Fruit fly (Drosophila melanogaster) whole organism, embryonic: Measurements from ENCODE around the gene klu.

Experiments
- CG10147 ChIP-seq: fragments of 200-800 bp; sonication (Bioruptor generic); optimal IDR thresholded peaks from 2 replicates; lab custom pipeline; 2019; ENCODE audit warnings: missing biosample characterization, mild to moderate bottlenecking, missing genetic modification characterization, moderate library complexity
- CG10267 ChIP-seq: fragments of 200-800 bp; sonication (Bioruptor generic); optimal IDR thresholded peaks from 2 replicates; lab custom pipeline; 2018; ENCODE audit warnings: missing biosample characterization, mild to moderate bottlenecking, missing genetic modification characterization, moderate library complexity
- CG10431 ChIP-seq: fragments of 200-800 bp; sonication (Bioruptor generic); optimal IDR thresholded peaks from 3 replicates; lab custom pipeline; 2018; ENCODE audit warnings: missing biosample characterization, mild to moderate bottlenecking, missing genetic modification characterization
- CG10565 ChIP-seq: fragments of 200-800 bp; sonication (Bioruptor generic); optimal IDR thresholded peaks from 3 replicates; lab custom pipeline; 2016; ENCODE audit warnings: missing biosample characterization, mild to moderate bottlenecking, missing genetic modification characterization
- CG10979 ChIP-seq: fragments of 200-800 bp; sonication (Bioruptor generic); optimal IDR thresholded peaks from 2 replicates; lab custom pipeline; 2018; ENCODE audit warnings: missing biosample characterization, mild to moderate bottlenecking, missing genetic modification characterization, moderate library complexity
- CG11560 ChIP-seq: fragments of 200-800 bp; sonication (Bioruptor generic); IDR thresholded peaks from 3 replicates; pipeline ENCODE4 v1.3.6; 2022; ENCODE audit warnings: missing biosample characterization, missing genetic modification characterization
- CG13624 ChIP-seq: fragments of 200-800 bp; sonication (Bioruptor generic); optimal IDR thresholded peaks from 2 replicates; lab custom pipeline; 2016; ENCODE audit warnings: missing biosample characterization, missing genetic modification characterization
- CG15011 ChIP-seq: fragments of 200-800 bp; sonication (Bioruptor generic); optimal IDR thresholded peaks from 3 replicates; lab custom pipeline; 2018; ENCODE audit warnings: missing biosample characterization, mild to moderate bottlenecking, missing genetic modification characterization
- CG1529 ChIP-seq: fragments of 200-800 bp; sonication (Bioruptor generic); optimal IDR thresholded peaks from 3 replicates; lab custom pipeline; 2018; ENCODE audit warnings: missing biosample characterization, missing genetic modification characterization
- CG15479 ChIP-seq: fragments of 200-800 bp; sonication (Bioruptor generic); optimal IDR thresholded peaks from 3 replicates; lab custom pipeline; 2019; ENCODE audit warnings: missing biosample characterization, mild to moderate bottlenecking, missing genetic modification characterization, moderate library complexity
- CG15696 ChIP-seq: fragments of 200-800 bp; sonication (Bioruptor generic); optimal IDR thresholded peaks from 2 replicates; lab custom pipeline; 2019; ENCODE audit warnings: missing biosample characterization, mild to moderate bottlenecking, missing genetic modification characterization, moderate library complexity
- CG1647 ChIP-seq: fragments of 200-800 bp; sonication (Bioruptor generic); optimal IDR thresholded peaks from 3 replicates; lab custom pipeline; 2016; ENCODE audit warnings: missing biosample characterization, missing genetic modification characterization
- CG16815 ChIP-seq: fragments of 200-800 bp; sonication (Bioruptor generic); optimal IDR thresholded peaks from 3 replicates; lab custom pipeline; 2017; ENCODE audit warnings: missing biosample characterization, mild to moderate bottlenecking, missing genetic modification characterization
- CG18476 ChIP-seq: fragments of 200-800 bp; sonication (Bioruptor generic); optimal IDR thresholded peaks from 2 replicates; lab custom pipeline; 2016; ENCODE audit warnings: missing biosample characterization, mild to moderate bottlenecking, missing genetic modification characterization
- CG18619 ChIP-seq: fragments of 200-800 bp; sonication (Bioruptor generic); optimal IDR thresholded peaks from 3 replicates; lab custom pipeline; 2017; ENCODE audit warnings: missing biosample characterization, mild to moderate bottlenecking, missing genetic modification characterization
- CG2678 ChIP-seq: fragments of 200-800 bp; sonication (Bioruptor generic); optimal IDR thresholded peaks from 3 replicates; lab custom pipeline; 2019; ENCODE audit warnings: missing biosample characterization, mild to moderate bottlenecking, missing genetic modification characterization, moderate library complexity
- CG2875 ChIP-seq: fragments of 200-800 bp; sonication (Bioruptor generic); optimal IDR thresholded peaks from 2 replicates; lab custom pipeline; 2017; ENCODE audit warnings: missing biosample characterization, mild to moderate bottlenecking, missing genetic modification characterization, missing genetic modification reagents
- CG33557 ChIP-seq: fragments of 200-800 bp; sonication (Bioruptor generic); optimal IDR thresholded peaks from 2 replicates; lab custom pipeline; 2019; ENCODE audit warnings: missing biosample characterization, mild to moderate bottlenecking, missing genetic modification characterization, moderate library complexity
- CG4360 ChIP-seq: fragments of 200-800 bp; sonication (Bioruptor generic); IDR thresholded peaks from 2 replicates; pipeline ENCODE4 v1.3.6; 2022; ENCODE audit warnings: missing biosample characterization, missing genetic modification characterization
- CG4404 ChIP-seq: fragments of 200-800 bp; sonication (Bioruptor generic); IDR thresholded peaks from 2 replicates; pipeline ENCODE4 v1.3.6; 2022; ENCODE audit warnings: missing biosample characterization, missing genetic modification characterization
- CG6689 ChIP-seq: fragments of 200-800 bp; sonication (Bioruptor generic); IDR thresholded peaks from 2 replicates; pipeline ENCODE4 v1.3.6; 2022; ENCODE audit warnings: missing biosample characterization, missing genetic modification characterization
- CG6765 ChIP-seq: fragments of 200-800 bp; sonication (Bioruptor generic); optimal IDR thresholded peaks from 3 replicates; lab custom pipeline; 2017; ENCODE audit warnings: missing biosample characterization, mild to moderate bottlenecking, missing genetic modification characterization
- CG7786 ChIP-seq: fragments of 200-800 bp; sonication (Bioruptor generic); optimal IDR thresholded peaks from 2 replicates; lab custom pipeline; 2016; ENCODE audit warnings: missing biosample characterization, missing genetic modification characterization
- CG9215 ChIP-seq: fragments of 200-800 bp; sonication (Bioruptor generic); IDR thresholded peaks from 2 replicates; pipeline ENCODE4 v1.3.6; 2022; ENCODE audit warnings: missing biosample characterization, missing genetic modification characterization
- CG9932 ChIP-seq: fragments of 200-800 bp; sonication (Bioruptor generic); IDR thresholded peaks from 2 replicates; pipeline ENCODE4 v1.3.6; 2022; ENCODE audit warnings: missing biosample characterization, missing genetic modification characterization
- CHES-1-like ChIP-seq: fragments of 200-800 bp; sonication (Bioruptor generic); optimal IDR thresholded peaks from 2 replicates; lab custom pipeline; 2016; ENCODE audit warnings: missing biosample characterization, missing genetic modification characterization
- Ets97D ChIP-seq: fragments of 200-800 bp; sonication (Bioruptor generic); optimal IDR thresholded peaks from 3 replicates; lab custom pipeline; 2016; ENCODE audit warnings: missing biosample characterization, missing genetic modification characterization
- Fer1 ChIP-seq: fragments of 200-800 bp; sonication (Bioruptor generic); optimal IDR thresholded peaks from 2 replicates; lab custom pipeline; 2017; ENCODE audit warnings: missing biosample characterization, mild to moderate bottlenecking, missing genetic modification characterization
- Hr3 ChIP-seq: fragments of 200-800 bp; sonication (Bioruptor generic); optimal IDR thresholded peaks from 3 replicates; lab custom pipeline; 2016; ENCODE audit warnings: missing biosample characterization, missing genetic modification characterization
- Nf-YC ChIP-seq: fragments of 200-800 bp; optimal IDR thresholded peaks from 3 replicates; lab custom pipeline; 2019; ENCODE audit warnings: missing biosample characterization, mild to moderate bottlenecking, missing genetic modification characterization, moderate library complexity
- Poxn ChIP-seq: fragments of 200-800 bp; sonication (Bioruptor generic); IDR thresholded peaks from 2 replicates; pipeline ENCODE4 v1.3.6; 2022; ENCODE audit warnings: missing biosample characterization, missing genetic modification characterization
- Ssrp ChIP-seq: fragments of 200-800 bp; sonication (Bioruptor generic); optimal IDR thresholded peaks from 2 replicates; lab custom pipeline; 2018; ENCODE audit warnings: missing biosample characterization, mild to moderate bottlenecking, missing genetic modification characterization, moderate library complexity
- Taf1 ChIP-seq: fragments of 200-800 bp; sonication (Bioruptor generic); IDR thresholded peaks from 2 replicates; pipeline ENCODE4 v1.3.6; 2022; ENCODE audit warnings: missing biosample characterization, missing genetic modification characterization
- ac ChIP-seq: fragments of 200-800 bp; sonication (Bioruptor generic); optimal IDR thresholded peaks from 3 replicates; lab custom pipeline; 2017; ENCODE audit warnings: missing biosample characterization, mild to moderate bottlenecking, missing genetic modification characterization
- croc ChIP-seq: fragments of 200-800 bp; sonication (Bioruptor generic); conservative IDR thresholded peaks from 3 replicates; pipeline ENCODE4 v1.3.6; 2022; ENCODE audit warnings: missing biosample characterization, missing genetic modification characterization
- gsb-n ChIP-seq: fragments of 200-800 bp; sonication (Bioruptor generic); optimal IDR thresholded peaks from 3 replicates; lab custom pipeline; 2018; ENCODE audit warnings: missing biosample characterization, mild to moderate bottlenecking, missing genetic modification characterization
- hkb ChIP-seq, 2 experiments: fragments of 200-800 bp in 1 of 2; fragments of >200 bp in 1 of 2; sonication (Bioruptor generic) in 1 of 2; IDR thresholded peaks in 1 of 2; optimal IDR thresholded peaks in 1 of 2; 2 replicates each; pipeline versions ENCODE4 v1.3.6 to Lab custom; 2017 to 2022; ENCODE audit warnings: missing biosample characterization in 1 of 2, missing genetic modification characterization in 1 of 2
- hth ChIP-seq: fragments of >200 bp; optimal IDR thresholded peaks from 2 replicates; lab custom pipeline; 2017; ENCODE audit warnings: inconsistent platforms
- kah ChIP-seq: fragments of 200-800 bp; sonication (Bioruptor generic); optimal IDR thresholded peaks from 2 replicates; lab custom pipeline; 2018; ENCODE audit warnings: missing biosample characterization, mild to moderate bottlenecking, missing genetic modification characterization
- maf-S ChIP-seq: fragments of 200-800 bp; sonication (Bioruptor generic); optimal IDR thresholded peaks from 2 replicates; lab custom pipeline; 2016; ENCODE audit warnings: missing biosample characterization, missing genetic modification characterization
- mam ChIP-seq: fragments of 200-800 bp; sonication (Bioruptor generic); optimal IDR thresholded peaks from 3 replicates; lab custom pipeline; 2016; ENCODE audit warnings: missing biosample characterization, missing genetic modification characterization
- mirr ChIP-seq: fragments of 200-800 bp; sonication (Bioruptor generic); optimal IDR thresholded peaks from 3 replicates; lab custom pipeline; 2018; ENCODE audit warnings: missing biosample characterization, mild to moderate bottlenecking, missing genetic modification characterization
- nerfin-1 ChIP-seq: fragments of 200-800 bp; sonication (Bioruptor generic); optimal IDR thresholded peaks from 3 replicates; lab custom pipeline; 2019; ENCODE audit warnings: missing biosample characterization, mild to moderate bottlenecking, missing genetic modification characterization, moderate library complexity
- sens-2 ChIP-seq: fragments of 200-800 bp; sonication (Bioruptor generic); IDR thresholded peaks from 2 replicates; pipeline ENCODE4 v1.3.6; 2022; ENCODE audit warnings: missing biosample characterization, missing genetic modification characterization
- slbo ChIP-seq: fragments of 200-800 bp; sonication (Bioruptor generic); IDR thresholded peaks from 2 replicates; pipeline ENCODE4 v1.3.6; 2022; ENCODE audit warnings: missing biosample characterization, missing genetic modification characterization
- slou ChIP-seq: fragments of 200-800 bp; sonication (Bioruptor generic); optimal IDR thresholded peaks from 3 replicates; lab custom pipeline; 2016; ENCODE audit warnings: missing biosample characterization, missing genetic modification characterization
- tgo ChIP-seq: fragments of 200-800 bp; sonication (Bioruptor generic); IDR thresholded peaks from 3 replicates; pipeline ENCODE4 v1.3.6; 2022; ENCODE audit warnings: missing biosample characterization, missing genetic modification characterization
- toy ChIP-seq: fragments of 200-800 bp; sonication (Bioruptor generic); IDR thresholded peaks from 2 replicates; pipeline ENCODE4 v1.3.6; 2022; ENCODE audit warnings: missing biosample characterization, missing genetic modification characterization
- wdn ChIP-seq: fragments of 200-800 bp; sonication (Bioruptor generic); IDR thresholded peaks from 2 replicates; pipeline ENCODE4 v1.3.6; 2022; ENCODE audit warnings: missing biosample characterization, missing genetic modification characterization
- wek ChIP-seq: fragments of 200-800 bp; sonication (Bioruptor generic); optimal IDR thresholded peaks from 3 replicates; lab custom pipeline; 2018; ENCODE audit warnings: missing biosample characterization, mild to moderate bottlenecking, missing genetic modification characterization, moderate library complexity

The klu gene

dm6 chr3L:11047877-11048276 lies 38.9 kb upstream of the klu start (continued):
- peak; percentile 57 for TF ChIP-seq Fer1 (GFP tag; lab: Kevin White, UChicago)
- TF ChIP-seq CG1529 (GFP tag; lab: Kevin White, UChicago): peak; percentile 48
- TF ChIP-seq toy (GFP tag; lab: Robert Waterston, UW): no peak
- peak; percentile 16 for TF ChIP-seq CG15011 (GFP tag; lab: Kevin White, UChicago)
- no peak for TF ChIP-seq CG10147 (GFP tag; lab: Kevin White, UChicago)
- peak; percentile 65 for TF ChIP-seq CG7786
- peak; percentile 74 for TF ChIP-seq mirr
- peak; percentile 42 for TF ChIP-seq kah (GFP tag; lab: Kevin White, UChicago)
- TF ChIP-seq CG10431 (GFP tag; lab: Kevin White, UChicago): peak; percentile 70
- peak; percentile 69 for TF ChIP-seq CG13624
- peak; percentile 65 for TF ChIP-seq wek (GFP tag; lab: Kevin White, UChicago)
- peak; percentile 64 for TF ChIP-seq CG2875 (GFP tag; lab: Kevin White, UChicago)
- TF ChIP-seq Nf-YC (tag; lab: Kevin White, UChicago): peak; percentile 42
- TF ChIP-seq CG6765 (GFP tag; lab: Kevin White, UChicago): peak; percentile 42
- peak; percentile 52; the same call in 1 of the 3 replicates for TF ChIP-seq CG11560
- peak; percentile 43 for TF ChIP-seq nerfin-1 (tag; lab: Kevin White, UChicago)
- TF ChIP-seq CG9932: peak; percentile 84
- TF ChIP-seq CG4360 (GFP tag; lab: Robert Waterston, UW): no peak; the same call in 1 of the 2 replicates
- TF ChIP-seq CG9215: peak; percentile 65; the same call in 1 of the 2 replicates
- peak; percentile 73 for TF ChIP-seq CG18619 (GFP tag; lab: Kevin White, UChicago)
- TF ChIP-seq ac (GFP tag; lab: Kevin White, UChicago): peak; percentile 44
- TF ChIP-seq CG10267 (tag; lab: Kevin White, UChicago): peak; percentile 57
- TF ChIP-seq hth (lab: Kevin White, UChicago): no peak
- peak; percentile 79 for TF ChIP-seq CG15696 (tag; lab: Kevin White, UChicago)
- no peak for TF ChIP-seq wdn
- peak; percentile 43; the same call in 2 of the 3 replicates for TF ChIP-seq croc (GFP tag; lab: Robert Waterston, UW)
- no peak for TF ChIP-seq CG10565
- peak; percentile 36 for TF ChIP-seq Ets97D
- TF ChIP-seq CG1647: peak; percentile 54
- TF ChIP-seq hkb (optimal IDR thresholded peaks at IDR 0.05; lab: Kevin White, UChicago): no peak
- peak; percentile 55; the same call in 1 of the 2 replicates for TF ChIP-seq hkb (GFP tag; IDR thresholded peaks at IDR 0.05; lab: Robert Waterston, UW)
- peak; percentile 54 for TF ChIP-seq CG2678 (tag; lab: Kevin White, UChicago)
- TF ChIP-seq maf-S (GFP tag; lab: Kevin White, UChicago): peak; percentile 64
- peak; percentile 64 for TF ChIP-seq mam (GFP tag; lab: Kevin White, UChicago)
- no peak for TF ChIP-seq CG15479 (GFP tag; lab: Kevin White, UChicago)
- TF ChIP-seq gsb-n (tag; lab: Kevin White, UChicago): peak; percentile 10
- TF ChIP-seq slou: peak; percentile 9
- peak; percentile 53 for TF ChIP-seq CG33557
- TF ChIP-seq CG16815 (GFP tag; lab: Kevin White, UChicago): peak; percentile 49
- TF ChIP-seq Taf1: peak; percentile 64
- TF ChIP-seq sens-2 (GFP tag; lab: Robert Waterston, UW): peak; percentile 76
- TF ChIP-seq Ssrp (tag; lab: Kevin White, UChicago): peak; percentile 39
- peak; percentile 87 for TF ChIP-seq slbo
- no peak for TF ChIP-seq Poxn (GFP tag; lab: Robert Waterston, UW)
- 0 out of 2 replicates have a peak, but pooled peaks have one; percentile 19 for TF ChIP-seq CG6689 (GFP tag; lab: Robert Waterston, UW)
- TF ChIP-seq CHES-1-like (GFP tag; lab: Kevin White, UChicago): peak; percentile 30
- TF ChIP-seq Hr3: peak; percentile 76
- TF ChIP-seq CG4404: no peak; the same call in 1 of the 2 replicates
- peak; percentile 12 for TF ChIP-seq CG18476 (GFP tag; lab: Kevin White, UChicago)
- peak; percentile 89 for TF ChIP-seq CG10979
- TF ChIP-seq tgo: peak; percentile 80
